Fruit fly (Drosophila melanogaster) whole organism, embryonic: ENCODE data around the gene msd1.

Experiments
- Aef1 ChIP-seq: fragments of 200-800 bp; sonication (Bioruptor generic); IDR thresholded peaks from 3 replicates; pipeline ENCODE4 v1.3.6; 2022; ENCODE audit warnings: missing biosample characterization, missing genetic modification characterization
- Asciz ChIP-seq: fragments of 200-800 bp; sonication (Bioruptor generic); optimal IDR thresholded peaks from 2 replicates; lab custom pipeline; 2017; ENCODE audit warnings: missing biosample characterization, mild to moderate bottlenecking, missing genetic modification characterization, missing genetic modification reagents
- CG1024 ChIP-seq: fragments of 200-800 bp; sonication (Bioruptor generic); IDR thresholded peaks from 2 replicates; pipeline ENCODE4 v1.3.6; 2022; ENCODE audit warnings: missing biosample characterization, missing genetic modification characterization
- CG12236 ChIP-seq: fragments of 200-800 bp; sonication (Bioruptor generic); optimal IDR thresholded peaks from 2 replicates; lab custom pipeline; 2016; ENCODE audit warnings: missing biosample characterization, missing genetic modification characterization
- CG13424 ChIP-seq: fragments of 200-800 bp; sonication (Bioruptor generic); optimal IDR thresholded peaks from 2 replicates; lab custom pipeline; 2019; ENCODE audit warnings: missing biosample characterization, mild to moderate bottlenecking, missing genetic modification characterization, moderate library complexity
- CG14050 ChIP-seq: fragments of 200-800 bp; sonication (Bioruptor generic); IDR thresholded peaks from 3 replicates; pipeline ENCODE4 v1.3.6; 2022; ENCODE audit warnings: missing biosample characterization, missing genetic modification characterization
- CG16779 ChIP-seq: fragments of 200-800 bp; sonication (Bioruptor generic); IDR thresholded peaks from 2 replicates; pipeline ENCODE4 v1.3.6; 2022; ENCODE audit warnings: missing biosample characterization, missing genetic modification characterization
- CG17568 ChIP-seq: fragments of 200-800 bp; sonication (Bioruptor generic); optimal IDR thresholded peaks from 2 replicates; lab custom pipeline; 2018; ENCODE audit warnings: missing biosample characterization, mild to moderate bottlenecking, missing genetic modification characterization, moderate library complexity
- CG30431 ChIP-seq: fragments of 200-800 bp; sonication (Bioruptor generic); optimal IDR thresholded peaks from 2 replicates; lab custom pipeline; 2017; ENCODE audit warnings: missing biosample characterization, missing genetic modification characterization
- CG42726 ChIP-seq: fragments of 200-800 bp; sonication (Bioruptor generic); IDR thresholded peaks from 2 replicates; pipeline ENCODE4 v1.3.6; 2022; ENCODE audit warnings: missing biosample characterization, missing genetic modification characterization; ENCODE audit not compliant: partially characterized antibody
- CG4282 ChIP-seq: fragments of 200-800 bp; sonication (Bioruptor generic); optimal IDR thresholded peaks from 2 replicates; lab custom pipeline; 2016; ENCODE audit warnings: missing biosample characterization, missing genetic modification characterization
- CG4854 ChIP-seq: fragments of 200-800 bp; sonication (Bioruptor generic); optimal IDR thresholded peaks from 2 replicates; lab custom pipeline; 2016; ENCODE audit warnings: missing biosample characterization, missing genetic modification characterization, inconsistent platforms
- CG6272 ChIP-seq: fragments of 200-800 bp; sonication (Bioruptor generic); IDR thresholded peaks from 2 replicates; pipeline ENCODE4 v1.3.6; 2022; ENCODE audit warnings: missing biosample characterization, missing genetic modification characterization
- CG6791 ChIP-seq: fragments of 200-800 bp; sonication (Bioruptor generic); IDR thresholded peaks from 3 replicates; pipeline ENCODE4 v1.3.6; 2022; ENCODE audit warnings: missing biosample characterization, missing genetic modification characterization; ENCODE audit not compliant: partially characterized antibody
- CG7556 ChIP-seq: fragments of 200-800 bp; sonication (Bioruptor generic); optimal IDR thresholded peaks from 2 replicates; lab custom pipeline; 2017; ENCODE audit warnings: missing biosample characterization, mild to moderate bottlenecking, missing genetic modification characterization
- CG7987 ChIP-seq: fragments of 200-800 bp; sonication (Bioruptor generic); optimal IDR thresholded peaks from 2 replicates; lab custom pipeline; 2018; ENCODE audit warnings: missing biosample characterization, mild to moderate bottlenecking, missing genetic modification characterization, moderate library complexity
- CG8944 ChIP-seq: fragments of 200-800 bp; sonication (Bioruptor generic); optimal IDR thresholded peaks from 3 replicates; lab custom pipeline; 2016; ENCODE audit warnings: missing biosample characterization, missing genetic modification characterization
- CG9817 ChIP-seq: fragments of 200-800 bp; sonication (Bioruptor generic); optimal IDR thresholded peaks from 2 replicates; lab custom pipeline; 2018; ENCODE audit warnings: missing biosample characterization, mild to moderate bottlenecking, missing genetic modification characterization, moderate library complexity
- E2f1 ChIP-seq: fragments of 200-800 bp; sonication (Bioruptor generic); IDR thresholded peaks from 2 replicates; pipeline ENCODE4 v1.3.6; 2022; ENCODE audit warnings: missing biosample characterization, missing genetic modification characterization
- Eip74EF ChIP-seq, 2 experiments: fragments of 200-800 bp in 1 of 2; fragments of >200 bp in 1 of 2; sonication (Bioruptor generic) in 1 of 2; optimal IDR thresholded peaks; 2 replicates each; lab custom pipeline; 2017 to 2019; ENCODE audit warnings: missing biosample characterization in 2 of 2, missing genetic modification characterization in 2 of 2, mild to moderate bottlenecking in 1 of 2, moderate library complexity in 1 of 2
- Hey ChIP-seq: fragments of 200-800 bp; sonication (Bioruptor generic); optimal IDR thresholded peaks from 3 replicates; lab custom pipeline; 2018; ENCODE audit warnings: missing biosample characterization, mild to moderate bottlenecking, missing genetic modification characterization
- Hmr ChIP-seq: fragments of 200-800 bp; sonication (Bioruptor generic); optimal IDR thresholded peaks from 3 replicates; lab custom pipeline; 2017; ENCODE audit warnings: mild to moderate bottlenecking, missing biosample characterization, missing genetic modification reagents, missing genetic modification characterization
- MESR4 ChIP-seq: fragments of 200-800 bp; sonication (Bioruptor generic); optimal IDR thresholded peaks from 2 replicates; lab custom pipeline; 2018; ENCODE audit warnings: missing biosample characterization, mild to moderate bottlenecking, missing genetic modification characterization, moderate library complexity
- Max ChIP-seq: fragments of 200-800 bp; sonication (Bioruptor generic); optimal IDR thresholded peaks from 2 replicates; lab custom pipeline; 2016; ENCODE audit warnings: missing biosample characterization, mild to moderate bottlenecking, missing genetic modification characterization
- NK7.1 ChIP-seq: fragments of 200-800 bp; sonication (Bioruptor generic); optimal IDR thresholded peaks from 3 replicates; lab custom pipeline; 2016; ENCODE audit warnings: missing biosample characterization, missing genetic modification characterization
- Ptx1 ChIP-seq: fragments of 200-800 bp; sonication (Bioruptor generic); IDR thresholded peaks from 2 replicates; pipeline ENCODE4 v1.3.6; 2022; ENCODE audit warnings: missing biosample characterization, missing genetic modification characterization
- Stat92E ChIP-seq, 3 experiments: fragments of >200 bp in 2 of 3; fragments of 200-800 bp in 1 of 3; sonication (Bioruptor generic) in 1 of 3; optimal IDR thresholded peaks; 2 replicates each; lab custom pipeline; 2017 to 2019; ENCODE audit warnings: missing biosample characterization in 3 of 3, missing genetic modification characterization in 3 of 3, mild to moderate bottlenecking in 1 of 3, moderate library complexity in 1 of 3
- Trl ChIP-seq, 3 experiments: fragments of >200 bp in 2 of 3; fragments of 200-800 bp in 1 of 3; sonication (Bioruptor generic) in 1 of 3; optimal IDR thresholded peaks; 2 replicates in 1 of 3; 3 replicates in 2 of 3; lab custom pipeline; 2016 to 2017; ENCODE audit warnings: missing biosample characterization in 1 of 3, missing genetic modification characterization in 1 of 3
- al ChIP-seq: fragments of 200-800 bp; sonication (Bioruptor generic); IDR thresholded peaks from 2 replicates; pipeline ENCODE4 v1.3.6; 2022; ENCODE audit warnings: missing biosample characterization, missing genetic modification characterization
- ap ChIP-seq: fragments of 200-800 bp; sonication (Bioruptor generic); IDR thresholded peaks from 2 replicates; pipeline ENCODE4 v1.3.6; 2022; ENCODE audit warnings: missing biosample characterization, missing genetic modification characterization
- bcd ChIP-seq: fragments of 200-800 bp; sonication (Bioruptor generic); optimal IDR thresholded peaks from 2 replicates; lab custom pipeline; 2017; ENCODE audit warnings: missing biosample characterization, mild to moderate bottlenecking, missing genetic modification characterization
- cas ChIP-seq: fragments of 200-800 bp; sonication (Bioruptor generic); IDR thresholded peaks from 2 replicates; pipeline ENCODE4 v1.3.6; 2022; ENCODE audit warnings: missing biosample characterization, missing genetic modification characterization
- dm ChIP-seq: fragments of 200-800 bp; sonication (Bioruptor generic); optimal IDR thresholded peaks from 3 replicates; lab custom pipeline; 2016; ENCODE audit warnings: missing biosample characterization, missing genetic modification characterization
- esg ChIP-seq: fragments of 200-800 bp; sonication (Bioruptor generic); conservative IDR thresholded peaks from 2 replicates; pipeline ENCODE4 v1.3.6; 2022; ENCODE audit warnings: missing biosample characterization, missing genetic modification characterization
- exex ChIP-seq: fragments of 200-800 bp; sonication (Bioruptor generic); optimal IDR thresholded peaks from 4 replicates; lab custom pipeline; 2018; ENCODE audit warnings: missing biosample characterization, mild to moderate bottlenecking, missing genetic modification characterization, moderate library complexity
- eyg ChIP-seq: fragments of 200-800 bp; sonication (Bioruptor generic); optimal IDR thresholded peaks from 3 replicates; lab custom pipeline; 2016; ENCODE audit warnings: missing biosample characterization, missing genetic modification characterization
- fd3F ChIP-seq: fragments of 200-800 bp; sonication (Bioruptor generic); optimal IDR thresholded peaks from 2 replicates; lab custom pipeline; 2018; ENCODE audit warnings: missing biosample characterization, mild to moderate bottlenecking, missing genetic modification characterization, moderate library complexity
- fu2 ChIP-seq: fragments of 200-800 bp; sonication (Bioruptor generic); optimal IDR thresholded peaks from 2 replicates; lab custom pipeline; 2016; ENCODE audit warnings: missing biosample characterization, missing genetic modification characterization
- grn ChIP-seq: fragments of 200-800 bp; sonication (Bioruptor generic); optimal IDR thresholded peaks from 3 replicates; lab custom pipeline; 2017; ENCODE audit warnings: missing biosample characterization, missing genetic modification characterization
- h ChIP-seq: fragments of >200 bp; optimal IDR thresholded peaks from 2 replicates; lab custom pipeline; 2017
- ham ChIP-seq: fragments of 200-800 bp; sonication (Bioruptor generic); IDR thresholded peaks from 2 replicates; pipeline ENCODE4 v1.3.6; 2022; ENCODE audit warnings: missing biosample characterization, missing genetic modification characterization
- hkb ChIP-seq, 2 experiments: fragments of 200-800 bp in 1 of 2; fragments of >200 bp in 1 of 2; sonication (Bioruptor generic) in 1 of 2; IDR thresholded peaks in 1 of 2; optimal IDR thresholded peaks in 1 of 2; 2 replicates each; pipeline versions ENCODE4 v1.3.6 to Lab custom; 2017 to 2022; ENCODE audit warnings: missing biosample characterization in 1 of 2, missing genetic modification characterization in 1 of 2
- mam ChIP-seq: fragments of 200-800 bp; sonication (Bioruptor generic); optimal IDR thresholded peaks from 3 replicates; lab custom pipeline; 2016; ENCODE audit warnings: missing biosample characterization, missing genetic modification characterization
- peb ChIP-seq: fragments of 200-800 bp; sonication (Bioruptor generic); IDR thresholded peaks from 2 replicates; pipeline ENCODE4 v1.3.6; 2022; ENCODE audit warnings: missing biosample characterization, missing genetic modification characterization
- schlank ChIP-seq: fragments of 200-800 bp; sonication (Bioruptor generic); optimal IDR thresholded peaks from 2 replicates; lab custom pipeline; 2018; ENCODE audit warnings: missing biosample characterization, mild to moderate bottlenecking, missing genetic modification characterization
- sna ChIP-seq: fragments of 200-800 bp; sonication (Bioruptor generic); IDR thresholded peaks from 2 replicates; pipeline ENCODE4 v1.3.6; 2022; ENCODE audit warnings: missing biosample characterization, missing genetic modification characterization; ENCODE audit not compliant: partially characterized antibody
- stwl ChIP-seq: fragments of 200-800 bp; sonication (Bioruptor generic); optimal IDR thresholded peaks from 3 replicates; lab custom pipeline; 2018; ENCODE audit warnings: missing biosample characterization, mild to moderate bottlenecking, missing genetic modification characterization, moderate library complexity
- trh ChIP-seq: fragments of 200-800 bp; sonication (Bioruptor generic); optimal IDR thresholded peaks from 2 replicates; lab custom pipeline; 2016; ENCODE audit warnings: missing biosample characterization, missing genetic modification characterization
- usp ChIP-seq: fragments of >200 bp; optimal IDR thresholded peaks from 2 replicates; lab custom pipeline; 2017; ENCODE audit warnings: missing biosample characterization, missing genetic modification characterization
- wor ChIP-seq: fragments of 200-800 bp; sonication (Bioruptor generic); IDR thresholded peaks from 2 replicates; pipeline ENCODE4 v1.3.6; 2022; ENCODE audit warnings: missing biosample characterization, missing genetic modification characterization
- zfh1 ChIP-seq: fragments of 200-800 bp; sonication (Bioruptor generic); IDR thresholded peaks from 3 replicates; pipeline ENCODE4 v1.3.6; 2022; ENCODE audit warnings: missing biosample characterization, missing genetic modification characterization

Gene msd1

dm6 chr3L:1335428-1335764, 3.9 kb downstream of the msd1 start (continued):
- TF ChIP-seq CG17568 (GFP tag; lab: Kevin White, UChicago) (no peak), cas (GFP tag; lab: Robert Waterston, UW) (no peak), CG8944 (GFP tag; lab: Kevin White, UChicago) (no peak), grn (no peak), CG9817 (tag; lab: Kevin White, UChicago) (peak; percentile 15), Trl (optimal IDR thresholded peaks at IDR 0.05; lab: Kevin White, UChicago) (peak; percentile 75 to 91), Trl (GFP tag; optimal IDR thresholded peaks at IDR 0.05; lab: Kevin White, UChicago) (peak; percentile 57), fu2 (peak; percentile 5), CG4854 (peak; percentile 19), h (lab: Kevin White, UChicago) (no peak), Hey (no peak), sna (GFP tag; lab: Robert Waterston, UW) (no peak), usp (GFP tag; lab: Kevin White, UChicago) (no peak), al (GFP tag; lab: Robert Waterston, UW) (peak; percentile 61), exex (no peak), peb (GFP tag; lab: Robert Waterston, UW) (no peak), CG14050 (GFP tag; lab: Robert Waterston, UW) (peak; percentile 38; the same call in 2 of the 3 replicates), CG30431 (GFP tag; lab: Kevin White, UChicago) (no peak), CG16779 (GFP tag; lab: Robert Waterston, UW) (no peak), schlank (tag; lab: Kevin White, UChicago) (no peak), mam (GFP tag; lab: Kevin White, UChicago) (peak; percentile 56), CG1024 (GFP tag; lab: Robert Waterston, UW) (no peak), MESR4 (GFP tag; lab: Kevin White, UChicago) (no peak), Ptx1 (GFP tag; lab: Robert Waterston, UW) (peak; percentile 65), wor (GFP tag; lab: Robert Waterston, UW) (no peak), Asciz (no peak), ap (GFP tag; lab: Robert Waterston, UW) (no peak), CG7987 (GFP tag; lab: Kevin White, UChicago) (no peak), Max (peak; percentile 4), Eip74EF (GFP tag; optimal IDR thresholded peaks at IDR 0.05; lab: Kevin White, UChicago) (no peak), hkb (optimal IDR thresholded peaks at IDR 0.05; lab: Kevin White, UChicago) (no peak), hkb (GFP tag; IDR thresholded peaks at IDR 0.05; lab: Robert Waterston, UW) (peak; percentile 73), esg (GFP tag; lab: Robert Waterston, UW) (peak; percentile 32; the same call in 1 of the 2 replicates), bcd (no peak), CG6791 (GFP tag; lab: Robert Waterston, UW) (no peak), ham (GFP tag; lab: Robert Waterston, UW) (no peak), fd3F (GFP tag; lab: Kevin White, UChicago) (peak; percentile 42), NK7.1 (GFP tag; lab: Kevin White, UChicago) (peak; percentile 29), zfh1 (GFP tag; lab: Robert Waterston, UW) (peak; percentile 70; the same call in 2 of the 3 replicates), CG4282 (GFP tag; lab: Kevin White, UChicago) (no peak), CG13424 (tag; lab: Kevin White, UChicago) (peak; percentile 39), dm (GFP tag; lab: Kevin White, UChicago) (no peak), E2f1 (GFP tag; lab: Robert Waterston, UW) (peak; percentile 34; the same call in 1 of the 2 replicates), CG6272 (GFP tag; lab: Robert Waterston, UW) (no peak), eyg (GFP tag; lab: Kevin White, UChicago) (no peak), CG42726 (no peak), Stat92E (GFP tag; optimal IDR thresholded peaks at IDR 0.05; lab: Kevin White, UChicago) (no peak), stwl (tag; lab: Kevin White, UChicago) (no peak), CG12236 (no peak), trh (no peak), Hmr (GFP tag; lab: Kevin White, UChicago) (peak; percentile 67), CG7556 (peak; percentile 21), Aef1 (GFP tag; lab: Robert Waterston, UW) (peak; percentile 60)
